Worm (Caenorhabditis elegans) whole organism, early embryonic: ENCODE results near the gene R10E8.6.
"Not testable (repeated sequence)": the region's sequence is repeated elsewhere in the genome, so short reads cannot be mapped to it uniquely, and the experiment has no call there.

Experiments
- B0310.2 ChIP-seq: sonication (generic microtip); optimal IDR thresholded peaks from 2 replicates; lab custom pipeline; 2016; ENCODE audit warnings: mild to moderate bottlenecking, missing genetic modification characterization, missing compliant biosample characterization
- F13C5.2 ChIP-seq: sonication (generic microtip); optimal IDR thresholded peaks from 2 replicates; lab custom pipeline; 2017; ENCODE audit warnings: mild to moderate bottlenecking, missing genetic modification characterization, inconsistent platforms, missing compliant biosample characterization
- aly-1 ChIP-seq: sonication (generic microtip); optimal IDR thresholded peaks from 2 replicates; lab custom pipeline; 2016; ENCODE audit warnings: missing genetic modification characterization, missing compliant biosample characterization
- ama-1 ChIP-seq: fragments of 150-350 bp; optimal IDR thresholded peaks from 2 replicates; lab custom pipeline; 2014
- ceh-13 ChIP-seq: fragments of 200-800 bp; sonication (Bioruptor generic); optimal IDR thresholded peaks from 2 replicates; lab custom pipeline; 2018; ENCODE audit warnings: mild to moderate bottlenecking, missing genetic modification characterization, missing compliant biosample characterization
- ceh-36 ChIP-seq: sonication (generic microtip); optimal IDR thresholded peaks from 2 replicates; lab custom pipeline; 2016; ENCODE audit warnings: missing genetic modification characterization, inconsistent platforms, missing compliant biosample characterization
- ets-7 ChIP-seq: sonication (generic microtip); optimal IDR thresholded peaks from 2 replicates; lab custom pipeline; 2016; ENCODE audit warnings: missing genotype, missing genetic modification characterization, missing compliant biosample characterization
- flt-1 ChIP-seq: fragments of 200-800 bp; sonication (Bioruptor generic); IDR thresholded peaks from 2 replicates; pipeline ENCODE4 v1.3.6; 2022; ENCODE audit warnings: missing genetic modification characterization, missing compliant biosample characterization
- hmbx-1 ChIP-seq: sonication (generic microtip); optimal IDR thresholded peaks from 2 replicates; lab custom pipeline; 2016; ENCODE audit warnings: mild to moderate bottlenecking, missing genetic modification characterization, missing compliant biosample characterization
- hmg-4 ChIP-seq: fragments of 200-800 bp; sonication (Bioruptor generic); optimal IDR thresholded peaks from 2 replicates; lab custom pipeline; 2018; ENCODE audit warnings: mild to moderate bottlenecking, missing genetic modification characterization, missing compliant biosample characterization
- hnd-1 ChIP-seq: sonication (generic microtip); optimal IDR thresholded peaks from 2 replicates; lab custom pipeline; 2016; ENCODE audit warnings: missing genetic modification characterization, missing compliant biosample characterization
- pes-1 ChIP-seq: fragments of 200-800 bp; sonication (Bioruptor generic); IDR thresholded peaks from 2 replicates; pipeline ENCODE4 v1.3.6; 2022; ENCODE audit warnings: missing genetic modification reagents, missing genetic modification characterization, missing compliant biosample characterization
- scrt-1 ChIP-seq: fragments of 200-800 bp; sonication (Bioruptor generic); IDR thresholded peaks from 2 replicates; pipeline ENCODE4 v1.3.6; 2022; ENCODE audit warnings: missing genetic modification characterization, missing compliant biosample characterization
- sea-1 ChIP-seq: fragments of 200-800 bp; sonication (Bioruptor generic); conservative IDR thresholded peaks from 2 replicates; pipeline ENCODE4 v1.3.6; 2022; ENCODE audit warnings: missing genetic modification characterization, missing compliant biosample characterization
- tbx-11 ChIP-seq: fragments of 200-800 bp; sonication (Bioruptor generic); IDR thresholded peaks from 2 replicates; pipeline ENCODE4 v1.3.6; 2022; ENCODE audit warnings: missing genetic modification characterization, missing compliant biosample characterization
- tbx-37 ChIP-seq: fragments of 200-800 bp; sonication (Bioruptor generic); conservative IDR thresholded peaks from 2 replicates; pipeline ENCODE4 v1.3.6; 2022; ENCODE audit warnings: missing genetic modification reagents, missing genetic modification characterization, missing compliant biosample characterization
- tra-4 ChIP-seq: sonication (generic microtip); optimal IDR thresholded peaks from 2 replicates; lab custom pipeline; 2017; ENCODE audit warnings: missing genetic modification characterization, missing compliant biosample characterization

Gene R10E8.6

DNA sequence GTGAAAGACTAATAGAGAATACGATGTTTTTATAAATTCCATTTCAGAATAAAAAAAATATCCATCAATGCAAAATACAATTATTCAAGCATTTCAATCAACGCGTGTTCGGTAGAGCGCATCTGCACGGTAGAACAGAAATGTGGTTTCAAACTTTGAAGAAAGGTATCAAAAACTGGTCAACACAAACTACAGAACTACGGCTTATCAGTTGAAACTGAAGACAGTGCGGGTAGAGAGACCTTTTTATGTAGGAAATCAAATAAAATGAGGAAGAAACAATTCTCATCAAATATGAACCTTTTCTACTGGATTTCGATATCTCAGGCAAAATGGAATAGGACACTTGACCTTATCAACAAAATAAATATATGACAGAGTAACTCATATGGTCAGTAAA is 21.8 kb downstream of the R10E8.6 start:
- no peak for TF ChIP-seq B0310.2 (tag; lab: Kevin White, UChicago)
- no peak for TF ChIP-seq tbx-11 (GFP tag; lab: Robert Waterston, UW)
- no peak for TF ChIP-seq scrt-1 (GFP tag; lab: Robert Waterston, UW)
- TF ChIP-seq aly-1 (tag; lab: Kevin White, UChicago) = no peak
- no peak for TF ChIP-seq flt-1

DNA sequence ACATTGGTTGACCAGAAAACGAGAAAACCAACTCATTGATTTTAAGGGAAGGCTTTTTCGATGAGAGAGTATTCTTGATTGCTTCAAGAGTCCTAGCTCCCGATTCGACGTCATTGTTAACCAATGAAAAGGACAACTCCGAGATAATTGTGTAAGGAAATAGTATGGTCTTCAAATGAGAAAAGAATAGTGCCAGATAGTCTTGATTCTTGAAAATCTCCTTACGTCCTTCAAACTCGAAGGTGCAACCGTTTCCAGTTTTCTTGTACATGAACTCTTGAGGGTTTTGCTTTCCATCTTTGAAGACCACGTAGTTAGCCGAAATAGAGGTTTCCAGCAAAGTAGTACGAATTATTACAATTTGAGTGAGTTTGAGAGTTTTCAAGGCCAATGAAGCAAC is 23.0 kb downstream of the R10E8.6 start:
- TF ChIP-seq hmg-4 (GFP tag; lab: Kevin White, UChicago) (no peak), hnd-1 (tag; lab: Kevin White, UChicago) (no peak), ets-7 (tag; lab: Kevin White, UChicago) (no peak), aly-1 (tag; lab: Kevin White, UChicago) (no peak), scrt-1 (GFP tag; lab: Robert Waterston, UW) (no peak)

DNA sequence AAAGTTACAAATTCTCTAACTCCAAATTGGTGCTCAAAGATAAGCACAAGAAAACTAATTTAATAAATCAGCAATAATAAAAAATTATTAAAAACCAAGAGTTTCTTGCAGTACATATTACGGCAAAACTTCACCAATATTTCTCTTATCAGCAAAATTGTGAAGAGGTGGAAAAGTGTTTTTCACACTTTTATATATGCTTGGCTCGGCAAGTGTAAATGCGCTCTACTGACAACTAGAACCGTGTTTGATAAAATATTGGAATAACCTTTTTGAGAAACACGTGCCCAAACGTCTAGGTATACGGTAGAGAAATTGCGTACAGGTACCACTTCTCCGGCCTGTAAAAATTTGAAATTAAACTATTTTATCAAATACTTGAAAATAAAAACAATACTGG is 24.9 kb downstream of the R10E8.6 start, which contains the start of gene R10E8.8:
Gene R10E8.8, minus strand, starts transcription at position 343 of the 400 bp plus-strand sequence.
- TF ChIP-seq ceh-13 = no peak
- no peak for TF ChIP-seq flt-1
- TF ChIP-seq pes-1 (GFP tag; lab: Robert Waterston, UW) = no peak
- TF ChIP-seq ama-1 (lab: Kevin White, UChicago) = no peak
- TF ChIP-seq ceh-36 (tag; lab: Kevin White, UChicago) = no peak
- TF ChIP-seq tra-4 (tag; lab: Kevin White, UChicago) = no peak
- no peak for TF ChIP-seq sea-1 (GFP tag; lab: Robert Waterston, UW)
- no peak for TF ChIP-seq aly-1 (tag; lab: Kevin White, UChicago)
- TF ChIP-seq tbx-37 (GFP tag; lab: Robert Waterston, UW) = no peak
- no peak for TF ChIP-seq ets-7 (tag; lab: Kevin White, UChicago)
- no peak for TF ChIP-seq scrt-1 (GFP tag; lab: Robert Waterston, UW)

DNA sequence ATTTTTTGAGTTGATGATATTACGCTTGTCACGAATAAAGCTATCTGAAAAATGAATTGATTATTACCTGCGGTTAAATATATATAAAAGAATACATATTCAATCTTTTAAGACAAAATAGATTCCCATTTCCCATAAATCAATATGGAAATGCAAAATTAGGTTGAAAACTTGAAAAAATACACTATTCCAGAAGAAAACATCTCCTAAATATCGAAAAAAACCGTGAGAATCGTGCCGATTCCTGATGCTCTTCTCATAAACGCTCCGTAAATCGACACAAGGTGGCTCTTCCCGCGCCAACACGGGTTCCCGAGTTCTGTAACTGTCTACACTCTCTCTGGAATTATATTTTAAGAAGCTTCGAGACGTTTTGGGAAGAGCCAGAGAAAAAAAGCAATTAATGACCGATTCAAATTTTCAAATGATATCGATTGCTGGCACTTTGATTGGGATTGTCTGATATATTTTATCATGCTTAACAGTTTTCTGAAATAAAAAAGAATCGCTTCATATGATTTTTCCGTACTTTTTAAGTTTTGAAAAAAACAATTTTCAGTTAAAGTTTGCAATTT is 29.4 kb downstream of the R10E8.6 start, which contains the start of gene R10E8.3:
Gene R10E8.3, minus strand, starts transcription at position 51 of the 575 bp plus-strand sequence.
- TF ChIP-seq hmg-4 (GFP tag; lab: Kevin White, UChicago) (no peak), ceh-13 (no peak), aly-1 (tag; lab: Kevin White, UChicago) (no peak), ceh-36 (tag; lab: Kevin White, UChicago) (no peak), F13C5.2 (tag; lab: Kevin White, UChicago) (no peak), tbx-11 (GFP tag; lab: Robert Waterston, UW) (no peak), flt-1 (no peak), hmbx-1 (tag; lab: Kevin White, UChicago) (no peak), ama-1 (lab: Kevin White, UChicago) (no peak), pes-1 (GFP tag; lab: Robert Waterston, UW) (no peak), B0310.2 (tag; lab: Kevin White, UChicago) (no peak), ets-7 (tag; lab: Kevin White, UChicago) (no peak), tra-4 (tag; lab: Kevin White, UChicago) (no peak)

DNA sequence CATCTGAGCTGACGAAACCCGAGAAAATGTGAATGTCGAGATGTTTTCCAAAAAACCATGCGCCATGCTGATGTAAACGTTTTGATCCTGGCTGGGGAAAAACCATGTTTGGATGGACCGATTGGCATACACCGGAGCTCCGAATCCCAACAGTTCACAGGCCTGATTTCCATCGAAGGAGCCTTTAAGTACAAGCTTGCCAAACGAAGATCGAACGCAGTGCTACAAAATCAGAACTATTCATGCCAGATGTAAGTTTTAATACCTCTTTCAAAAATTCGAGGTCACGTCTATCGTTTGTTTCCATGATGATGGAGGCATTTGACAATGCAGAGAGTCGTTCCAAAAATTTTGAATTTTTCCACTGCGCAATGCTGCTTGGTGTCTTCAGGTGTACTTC is 30.4 kb downstream of the R10E8.6 start:
- no peak for TF ChIP-seq hnd-1 (tag; lab: Kevin White, UChicago)
- TF ChIP-seq tbx-11 (GFP tag; lab: Robert Waterston, UW) = no peak
- TF ChIP-seq tbx-37 (GFP tag; lab: Robert Waterston, UW) = no peak
- TF ChIP-seq hmg-4 (GFP tag; lab: Kevin White, UChicago) = no peak
- no peak for TF ChIP-seq pes-1 (GFP tag; lab: Robert Waterston, UW)
- no peak for TF ChIP-seq ceh-36 (tag; lab: Kevin White, UChicago)
- no peak for TF ChIP-seq scrt-1 (GFP tag; lab: Robert Waterston, UW)
- no peak for TF ChIP-seq flt-1
- no peak for TF ChIP-seq ceh-13
- no peak for TF ChIP-seq sea-1 (GFP tag; lab: Robert Waterston, UW)
- no peak for TF ChIP-seq aly-1 (tag; lab: Kevin White, UChicago)
- TF ChIP-seq F13C5.2 (tag; lab: Kevin White, UChicago) = no peak
- TF ChIP-seq ama-1 (lab: Kevin White, UChicago) = no peak
- TF ChIP-seq ets-7 (tag; lab: Kevin White, UChicago) = no peak
- no peak for TF ChIP-seq tra-4 (tag; lab: Kevin White, UChicago)
- TF ChIP-seq B0310.2 (tag; lab: Kevin White, UChicago) = no peak
- no peak for TF ChIP-seq hmbx-1 (tag; lab: Kevin White, UChicago)

DNA sequence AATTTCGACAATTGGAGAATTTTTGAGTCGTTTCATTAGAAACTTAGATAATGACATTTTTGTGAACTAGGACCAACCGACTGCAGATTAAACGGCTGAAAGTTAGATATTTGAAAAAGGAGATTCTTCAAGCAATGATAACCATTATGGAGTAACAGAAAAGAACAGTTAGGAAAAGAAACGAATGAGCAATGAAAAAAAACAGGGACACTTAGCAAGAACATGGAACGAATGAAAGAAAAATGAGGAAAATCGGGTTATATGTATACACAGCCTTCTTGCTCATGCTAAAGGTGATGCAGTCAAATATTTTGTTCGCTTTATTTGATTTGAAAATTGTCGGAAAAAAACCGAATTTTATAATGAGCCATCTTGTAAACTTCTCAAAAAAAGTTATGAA is 41.8 kb downstream of the R10E8.6 start, which contains the start of gene F16H6.10:
Gene F16H6.10, minus strand, starts transcription at position 101 of the 400 bp plus-strand sequence.
- TF ChIP-seq aly-1 (tag; lab: Kevin White, UChicago) (no peak), F13C5.2 (tag; lab: Kevin White, UChicago) (no peak), ama-1 (lab: Kevin White, UChicago) (no peak), scrt-1 (GFP tag; lab: Robert Waterston, UW) (no peak), tbx-11 (GFP tag; lab: Robert Waterston, UW) (no peak), hmg-4 (GFP tag; lab: Kevin White, UChicago) (no peak), tbx-37 (GFP tag; lab: Robert Waterston, UW) (no peak), sea-1 (GFP tag; lab: Robert Waterston, UW) (no peak), hmbx-1 (tag; lab: Kevin White, UChicago) (no peak), ets-7 (tag; lab: Kevin White, UChicago) (no peak), hnd-1 (tag; lab: Kevin White, UChicago) (no peak), B0310.2 (tag; lab: Kevin White, UChicago) (no peak), ceh-36 (tag; lab: Kevin White, UChicago) (no peak), tra-4 (tag; lab: Kevin White, UChicago) (no peak), pes-1 (GFP tag; lab: Robert Waterston, UW) (no peak), ceh-13 (no peak), flt-1 (no peak)

DNA sequence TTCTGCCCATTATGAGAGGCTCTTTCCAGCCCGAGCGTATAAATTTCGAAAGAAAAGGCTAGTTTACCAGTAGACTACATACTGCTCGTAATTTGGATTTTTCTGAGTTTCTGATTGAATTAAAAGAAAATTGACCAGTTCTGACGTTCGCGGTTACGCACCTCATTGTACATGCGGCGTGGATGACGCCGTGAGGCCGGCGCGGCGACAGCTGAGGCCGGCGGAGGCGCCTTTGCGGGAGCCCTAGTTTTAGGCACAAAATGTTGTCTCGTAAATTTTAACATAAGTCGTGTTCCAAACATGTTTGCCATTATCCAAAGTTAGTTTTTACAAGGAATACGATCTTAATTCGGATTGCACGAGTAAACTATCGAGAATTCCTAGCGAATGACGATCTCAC is 49.4 kb downstream of the R10E8.6 start, which contains the start of gene F16H6.9:
Gene F16H6.9, plus strand, starts transcription at position 301 of the 400 bp plus-strand sequence.
- TF ChIP-seq ceh-36 (tag; lab: Kevin White, UChicago); hmbx-1 (tag; lab: Kevin White, UChicago); sea-1 (GFP tag; lab: Robert Waterston, UW): not testable (repeated sequence)
